Fruit fly (Drosophila melanogaster) Kc167 (cell line): ENCODE measurements around the gene CG13086.

ENCODE experiments used
- Myc ChIP-seq: fragments of >200 bp; optimal IDR thresholded peaks from 2 replicates; lab custom pipeline; 2017; ENCODE audit warnings: missing external identifiers
- h ChIP-seq: fragments of >200 bp; optimal IDR thresholded peaks from 3 replicates; lab custom pipeline; 2018; ENCODE audit warnings: missing external identifiers

- no peak for TF ChIP-seq h (lab: Kevin White, UChicago)
- TF ChIP-seq Myc (lab: Kevin White, UChicago): no peak
These were observed 35.6 kb upstream of the CG13086 start for dm6 chr2L:19328610-19329009.
